Worm (Caenorhabditis elegans) whole organism, late embryonic: ENCODE results near the gene T06D8.2.

Source experiments
- C08G9.2 ChIP-seq: sonication (generic microtip); optimal IDR thresholded peaks from 2 replicates; lab custom pipeline; 2016; ENCODE audit warnings: mild to moderate bottlenecking, missing genetic modification characterization, moderate library complexity, missing compliant biosample characterization
- C38D4.7 ChIP-seq: fragments of 200-800 bp; sonication (Bioruptor generic); optimal IDR thresholded peaks from 2 replicates; lab custom pipeline; 2018; ENCODE audit warnings: mild to moderate bottlenecking, missing genetic modification characterization, moderate library complexity, missing compliant biosample characterization
- F13H6.1 ChIP-seq: sonication (generic microtip); optimal IDR thresholded peaks from 2 replicates; lab custom pipeline; 2016; ENCODE audit warnings: missing genetic modification characterization, missing compliant biosample characterization
- K02D7.2 ChIP-seq: sonication (generic microtip); optimal IDR thresholded peaks from 2 replicates; lab custom pipeline; 2017; ENCODE audit warnings: mild to moderate bottlenecking, missing genetic modification characterization, missing compliant biosample characterization
- T23F11.4 ChIP-seq: fragments of 200-800 bp; sonication (Bioruptor generic); optimal IDR thresholded peaks from 2 replicates; lab custom pipeline; 2018; ENCODE audit warnings: mild to moderate bottlenecking, missing genetic modification characterization, missing compliant biosample characterization
- Y22D7AL.16 ChIP-seq: sonication (generic microtip); optimal IDR thresholded peaks from 2 replicates; lab custom pipeline; 2016; ENCODE audit warnings: missing genetic modification characterization, missing compliant biosample characterization
- ahr-1 ChIP-seq: sonication (generic microtip); optimal IDR thresholded peaks from 2 replicates; lab custom pipeline; 2016; ENCODE audit warnings: missing genetic modification characterization, missing compliant biosample characterization
- ama-1 ChIP-seq: fragments of 150-350 bp; optimal IDR thresholded peaks from 2 replicates; lab custom pipeline; 2014
- ceh-14 ChIP-seq: sonication (generic microtip); optimal IDR thresholded peaks from 2 replicates; lab custom pipeline; 2016; ENCODE audit warnings: missing genotype, missing genetic modification characterization, missing compliant biosample characterization
- ceh-18 ChIP-seq: sonication (generic microtip); optimal IDR thresholded peaks from 2 replicates; lab custom pipeline; 2016; ENCODE audit warnings: missing genetic modification characterization, missing compliant biosample characterization
- ceh-22 ChIP-seq: sonication (generic microtip); optimal IDR thresholded peaks from 2 replicates; lab custom pipeline; 2017; ENCODE audit warnings: missing biosample characterization, missing genetic modification characterization
- ceh-24 ChIP-seq: sonication (generic microtip); optimal IDR thresholded peaks from 2 replicates; lab custom pipeline; 2016; ENCODE audit warnings: mild to moderate bottlenecking, missing genetic modification characterization, missing compliant biosample characterization
- ceh-30 ChIP-seq: fragments of 150-350 bp; optimal IDR thresholded peaks from 2 replicates; lab custom pipeline; 2014; ENCODE audit warnings: missing biosample characterization, missing genetic modification characterization
- ceh-34 ChIP-seq: sonication (generic microtip); optimal IDR thresholded peaks from 2 replicates; lab custom pipeline; 2016; ENCODE audit warnings: mild to moderate bottlenecking, missing genetic modification characterization, missing compliant biosample characterization
- che-1 ChIP-seq: sonication (generic microtip); optimal IDR thresholded peaks from 2 replicates; lab custom pipeline; 2016; ENCODE audit warnings: mild to moderate bottlenecking, missing genetic modification characterization, missing compliant biosample characterization
- elt-2 ChIP-seq: sonication (generic microtip); optimal IDR thresholded peaks from 2 replicates; lab custom pipeline; 2016; ENCODE audit warnings: missing genetic modification reagents, missing genetic modification characterization, missing compliant biosample characterization
- ets-4 ChIP-seq: sonication (generic microtip); optimal IDR thresholded peaks from 2 replicates; lab custom pipeline; 2016; ENCODE audit warnings: missing genetic modification characterization, missing compliant biosample characterization
- fkh-10 ChIP-seq: fragments of 150-350 bp; optimal IDR thresholded peaks from 2 replicates; lab custom pipeline; 2014; ENCODE audit warnings: missing biosample characterization, missing genetic modification reagents, missing genetic modification characterization
- fkh-6 ChIP-seq: sonication (generic microtip); optimal IDR thresholded peaks from 2 replicates; lab custom pipeline; 2016; ENCODE audit warnings: missing genetic modification characterization, missing compliant biosample characterization
- hlh-13 ChIP-seq: fragments of 200-800 bp; sonication (Bioruptor generic); optimal IDR thresholded peaks from 2 replicates; lab custom pipeline; 2018; ENCODE audit warnings: mild to moderate bottlenecking, missing genetic modification characterization, missing compliant biosample characterization
- hlh-15 ChIP-seq: sonication (generic microtip); optimal IDR thresholded peaks from 2 replicates; lab custom pipeline; 2016; ENCODE audit warnings: missing genetic modification characterization, missing compliant biosample characterization
- hlh-30 ChIP-seq: sonication (generic microtip); optimal IDR thresholded peaks from 2 replicates; lab custom pipeline; 2017; ENCODE audit warnings: antibody characterized with exemption, missing genetic modification characterization, missing compliant biosample characterization; ENCODE audit not compliant: insufficient read depth
- hlh-6 ChIP-seq: sonication (generic microtip); optimal IDR thresholded peaks from 2 replicates; lab custom pipeline; 2016; ENCODE audit warnings: missing genotype, missing genetic modification characterization, missing compliant biosample characterization
- hlh-8 ChIP-seq: sonication (generic microtip); optimal IDR thresholded peaks from 2 replicates; lab custom pipeline; 2016; ENCODE audit warnings: missing genotype, missing genetic modification characterization, missing compliant biosample characterization
- lim-6 ChIP-seq: sonication (generic microtip); optimal IDR thresholded peaks from 2 replicates; lab custom pipeline; 2016; ENCODE audit warnings: missing genetic modification characterization, missing compliant biosample characterization
- madf-2 ChIP-seq: sonication (generic microtip); optimal IDR thresholded peaks from 2 replicates; lab custom pipeline; 2017; ENCODE audit warnings: missing genetic modification characterization, missing compliant biosample characterization
- nfya-1 ChIP-seq: sonication (generic microtip); optimal IDR thresholded peaks from 2 replicates; lab custom pipeline; 2017; ENCODE audit warnings: missing genetic modification characterization, mild to moderate bottlenecking, missing compliant biosample characterization, antibody characterized with exemption, moderate library complexity
- nhr-11 ChIP-seq: fragments of 150-350 bp; optimal IDR thresholded peaks from 2 replicates; lab custom pipeline; 2014; ENCODE audit warnings: missing biosample characterization, missing genetic modification characterization
- odd-2 ChIP-seq: sonication (generic microtip); optimal IDR thresholded peaks from 2 replicates; lab custom pipeline; 2017; ENCODE audit warnings: antibody characterized with exemption, mild to moderate bottlenecking, missing genetic modification characterization, missing compliant biosample characterization
- pha-2 ChIP-seq: sonication (generic microtip); optimal IDR thresholded peaks from 2 replicates; lab custom pipeline; 2017; ENCODE audit warnings: mild to moderate bottlenecking, missing genetic modification characterization, missing compliant biosample characterization
- pha-4 ChIP-seq: fragments of 150-350 bp; optimal IDR thresholded peaks from 2 replicates; lab custom pipeline; 2018; ENCODE audit warnings: missing biosample characterization, missing genetic modification reagents, missing genetic modification characterization
- pros-1 ChIP-seq: fragments of 150-350 bp; optimal IDR thresholded peaks from 2 replicates; lab custom pipeline; 2014; ENCODE audit warnings: missing biosample characterization, missing genetic modification reagents, missing genetic modification characterization
- sdc-2 ChIP-seq: sonication (generic microtip); optimal IDR thresholded peaks from 2 replicates; lab custom pipeline; 2016; ENCODE audit warnings: missing genotype, missing genetic modification characterization, missing compliant biosample characterization
- sox-2 ChIP-seq: fragments of 200-800 bp; sonication (Bioruptor generic); IDR thresholded peaks from 2 replicates; pipeline ENCODE4 v1.3.6; 2022; ENCODE audit warnings: missing genetic modification reagents, missing genetic modification characterization, missing compliant biosample characterization
- sox-4 ChIP-seq: sonication (generic microtip); optimal IDR thresholded peaks from 2 replicates; lab custom pipeline; 2017; ENCODE audit warnings: mild to moderate bottlenecking, missing genetic modification characterization, inconsistent platforms, missing compliant biosample characterization
- syd-9 ChIP-seq: sonication (generic microtip); optimal IDR thresholded peaks from 2 replicates; lab custom pipeline; 2016; ENCODE audit warnings: mild to moderate bottlenecking, missing genetic modification characterization, moderate library complexity, missing compliant biosample characterization
- tbx-2 ChIP-seq: sonication (generic microtip); optimal IDR thresholded peaks from 2 replicates; lab custom pipeline; 2016; ENCODE audit warnings: missing genetic modification characterization, missing compliant biosample characterization
- ttx-3 ChIP-seq: sonication (generic microtip); optimal IDR thresholded peaks from 2 replicates; lab custom pipeline; 2016; ENCODE audit warnings: missing genetic modification reagents, missing genetic modification characterization, missing compliant biosample characterization
- unc-3 ChIP-seq, 2 experiments: fragments of 200-800 bp in 1 of 2; sonication (Bioruptor generic) in 1 of 2; sonication (generic microtip) in 1 of 2; conservative IDR thresholded peaks in 1 of 2; optimal IDR thresholded peaks in 1 of 2; 2 replicates each; pipeline versions ENCODE4 v1.3.6 to Lab custom; 2016 to 2022; ENCODE audit warnings: missing compliant biosample characterization in 2 of 2, missing genetic modification characterization in 2 of 2, missing genetic modification reagents in 1 of 2
- unc-42 ChIP-seq: sonication (generic microtip); optimal IDR thresholded peaks from 2 replicates; lab custom pipeline; 2016; ENCODE audit warnings: missing genotype, missing genetic modification characterization, missing compliant biosample characterization
- zip-5 ChIP-seq: sonication (generic microtip); optimal IDR thresholded peaks from 2 replicates; lab custom pipeline; 2016; ENCODE audit warnings: missing genetic modification characterization, missing compliant biosample characterization
- ztf-16 ChIP-seq: sonication (generic microtip); optimal IDR thresholded peaks from 2 replicates; lab custom pipeline; 2017; ENCODE audit warnings: missing genetic modification characterization, missing compliant biosample characterization

Gene T06D8.2

ce11 chrII:11226379-11226778, at the start of gene T06D8.2:
TSS of gene T06D8.2 (plus strand) at chrII:11226679.
- TF ChIP-seq unc-42 (no peak), K02D7.2 (no peak), F13H6.1 (no peak), hlh-8 (no peak), odd-2 (tag; lab: Kevin White, UChicago) (no peak), ceh-18 (tag; lab: Kevin White, UChicago) (no peak), ceh-24 (tag; lab: Kevin White, UChicago) (no peak), hlh-6 (tag; lab: Kevin White, UChicago) (no peak), unc-3 (GFP tag; conservative IDR thresholded peaks at IDR 0.05; lab: Robert Waterston, UW) (no peak), unc-3 (tag; optimal IDR thresholded peaks at IDR 0.05; lab: Kevin White, UChicago) (no peak), syd-9 (tag; lab: Kevin White, UChicago) (no peak), ceh-34 (tag; lab: Kevin White, UChicago) (no peak), ttx-3 (tag; lab: Kevin White, UChicago) (no peak), sox-2 (GFP tag; lab: Robert Waterston, UW) (no peak), che-1 (tag; lab: Kevin White, UChicago) (no peak), nfya-1 (tag; lab: Kevin White, UChicago) (no peak), lim-6 (tag; lab: Kevin White, UChicago) (no peak)

DNA sequence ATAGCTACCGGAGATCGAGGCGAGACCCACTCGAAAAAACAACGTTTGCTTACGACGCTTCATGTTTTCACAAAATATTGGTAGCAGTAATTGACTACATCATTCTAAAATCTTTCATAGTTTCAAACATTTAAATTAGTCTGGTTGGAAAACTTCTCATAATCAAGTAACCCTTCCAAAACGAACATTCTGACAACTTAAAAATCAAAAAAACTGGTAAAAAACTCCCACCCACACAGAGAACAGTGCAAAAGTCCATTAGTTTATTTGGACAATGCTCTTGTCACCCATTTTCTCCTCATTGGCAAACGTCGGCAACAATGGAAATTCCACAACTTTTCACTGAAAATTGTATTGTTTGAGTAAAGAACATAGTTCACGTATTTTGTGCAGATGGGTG, 49.1 kb upstream of the T06D8.2 start, which contains the start of gene F37H8.6:
Gene F37H8.6, minus strand, starts transcription at position 101 of the 400 bp plus-strand sequence.
- TF ChIP-seq ahr-1 (tag; lab: Kevin White, UChicago), result no peak
- no peak for TF ChIP-seq hlh-13 (GFP tag; lab: Kevin White, UChicago)
- TF ChIP-seq ceh-24 (tag; lab: Kevin White, UChicago), result no peak
- TF ChIP-seq ttx-3 (tag; lab: Kevin White, UChicago), result no peak
- no peak for TF ChIP-seq elt-2 (tag; lab: Kevin White, UChicago)
- no peak for TF ChIP-seq nhr-11
- no peak for TF ChIP-seq unc-3 (GFP tag; conservative IDR thresholded peaks at IDR 0.05; lab: Robert Waterston, UW)
- no peak for TF ChIP-seq unc-3 (tag; optimal IDR thresholded peaks at IDR 0.05; lab: Kevin White, UChicago)
- no peak for TF ChIP-seq Y22D7AL.16 (tag; lab: Kevin White, UChicago)
- no peak for TF ChIP-seq zip-5 (tag; lab: Kevin White, UChicago)
- no peak for TF ChIP-seq pha-4 (tag; lab: Kevin White, UChicago)
- no peak for TF ChIP-seq madf-2 (tag; lab: Kevin White, UChicago)
- no peak for TF ChIP-seq T23F11.4
- TF ChIP-seq ztf-16, result no peak
- no peak for TF ChIP-seq tbx-2
- no peak for TF ChIP-seq ceh-18 (tag; lab: Kevin White, UChicago)
- TF ChIP-seq, all 69 proteins: peak for 0

ce11 chrII:11178737-11179136, 47.7 kb upstream of the T06D8.2 start:
- TF ChIP-seq pros-1 (tag; lab: Kevin White, UChicago), result no peak
- TF ChIP-seq ceh-34 (tag; lab: Kevin White, UChicago), result no peak
- TF ChIP-seq tbx-2, result no peak
- TF ChIP-seq ceh-30 (tag; lab: Kevin White, UChicago), result no peak
- no peak for TF ChIP-seq Y22D7AL.16 (tag; lab: Kevin White, UChicago)
- TF ChIP-seq ceh-22 (tag; lab: Kevin White, UChicago), result no peak
- no peak for TF ChIP-seq C08G9.2 (tag; lab: Kevin White, UChicago)
- no peak for TF ChIP-seq che-1 (tag; lab: Kevin White, UChicago)
- TF ChIP-seq lim-6 (tag; lab: Kevin White, UChicago), result no peak
- no peak for TF ChIP-seq ets-4
- TF ChIP-seq fkh-6 (tag; lab: Kevin White, UChicago), result no peak
- no peak for TF ChIP-seq hlh-15
- no peak for TF ChIP-seq pha-2
- no peak for TF ChIP-seq ceh-14
- no peak for TF ChIP-seq sox-4 (tag; lab: Kevin White, UChicago)

ce11 chrII:11181250-11181704, 45.2 kb upstream of the T06D8.2 start, which contains the start of gene bigr-1:
TSS of gene bigr-1 (plus strand) at chrII:11181654.
- TF ChIP-seq C38D4.7 (no peak), fkh-10 (GFP tag; lab: Kevin White, UChicago) (no peak), madf-2 (tag; lab: Kevin White, UChicago) (no peak), hlh-30 (tag; lab: Kevin White, UChicago) (no peak), sdc-2 (no peak), ama-1 (lab: Kevin White, UChicago) (no peak)
